Worm (Caenorhabditis elegans): ENCODE results near the gene F44A6.4.

Gene F44A6.4

DNA sequence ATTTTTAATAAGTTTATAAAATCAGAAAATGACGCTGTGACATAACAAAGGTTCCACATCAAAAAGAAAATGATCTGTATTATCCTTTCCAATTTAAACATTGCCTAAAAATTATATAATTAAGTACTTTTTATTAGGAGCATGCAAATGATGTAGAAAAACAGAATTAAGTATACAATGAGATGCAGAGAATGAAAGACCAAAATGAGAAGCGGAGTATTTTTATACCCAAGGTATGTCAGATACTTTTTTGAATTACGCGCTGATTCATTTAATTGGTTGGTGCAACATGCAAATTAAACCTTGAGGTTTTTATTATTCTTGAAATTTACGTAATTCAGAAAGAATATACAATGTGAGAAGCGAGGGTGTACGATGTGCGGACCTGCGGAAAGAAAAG lies 44.7 kb upstream of the F44A6.4 start, which contains the start of gene C32A9.1:
C32A9.1 (minus strand) TSS at position 101 of the 400 bp plus-strand sequence.
- TF ChIP-seq mep-1 (tag; optimal IDR thresholded peaks at IDR 0.05) (no peak), lin-38 (GFP tag; IDR thresholded peaks at IDR 0.05) (no peak), lin-13 (GFP tag; optimal IDR thresholded peaks at IDR 0.05) (no peak), fos-1 (tag; optimal IDR thresholded peaks at IDR 0.05) (no peak), lir-3 (tag; optimal IDR thresholded peaks at IDR 0.05) (no peak), D1046.2 (GFP tag; IDR thresholded peaks at IDR 0.05) (no peak), F26F4.8 (GFP tag; conservative IDR thresholded peaks at IDR 0.05) (no peak), cey-2 (tag; optimal IDR thresholded peaks at IDR 0.05; ENCODE audit: borderline replicate concordance, insufficient read depth) (no peak), vab-7 (GFP tag; IDR thresholded peaks at IDR 0.05) (no peak), R02D3.7 (tag; optimal IDR thresholded peaks at IDR 0.05) (no peak), F10B5.3 (tag; optimal IDR thresholded peaks at IDR 0.05) (no peak)

DNA sequence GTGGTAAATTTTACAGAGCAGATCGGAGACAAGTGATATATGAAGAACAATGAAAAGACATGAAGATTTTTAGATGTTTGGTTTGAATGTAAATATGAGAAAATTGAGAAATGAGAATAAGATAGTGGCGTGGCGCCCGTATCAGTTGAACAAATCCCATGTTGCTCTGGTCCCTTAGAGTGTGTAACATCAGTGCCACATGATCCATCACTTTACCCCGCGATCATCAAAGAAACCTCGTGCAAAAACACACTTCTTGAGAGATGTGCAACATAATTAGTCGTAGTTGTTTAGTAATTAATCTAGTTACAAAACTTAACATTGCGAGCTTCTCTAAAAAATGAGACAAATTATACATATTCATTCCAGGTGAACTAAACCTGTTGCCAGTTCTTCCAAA lies 38.8 kb upstream of the F44A6.4 start:
- no peak for TF ChIP-seq F26F4.8 (GFP tag; conservative IDR thresholded peaks at IDR 0.05)
- TF ChIP-seq hlh-30 (tag; optimal IDR thresholded peaks at IDR 0.05; ENCODE audit: insufficient read depth): peak; percentile 27
- TF ChIP-seq rbr-2 (tag; optimal IDR thresholded peaks at IDR 0.05): no peak
- TF ChIP-seq unc-62 (GFP tag; optimal IDR thresholded peaks at IDR 0.05 in 1 of 2): peak in 1 of 2 experiments; percentile 43
- no peak for TF ChIP-seq unc-62 (tag; optimal IDR thresholded peaks at IDR 0.05)
- TF ChIP-seq mxl-3 (GFP tag; optimal IDR thresholded peaks at IDR 0.05): no peak
- no peak for TF ChIP-seq zip-11 (GFP tag; IDR thresholded peaks at IDR 0.05)
- TF ChIP-seq set-16 (GFP tag; IDR thresholded peaks at IDR 0.05): no peak
- TF ChIP-seq nhr-42 (GFP tag; IDR thresholded peaks at IDR 0.05): no peak
- TF ChIP-seq daf-19 (GFP tag; conservative IDR thresholded peaks at IDR 0.05): no peak
- no peak for TF ChIP-seq hmg-1.1 (GFP tag; IDR thresholded peaks at IDR 0.05)
- TF ChIP-seq ZK546.5 (tag; optimal IDR thresholded peaks at IDR 0.05): no peak
- no peak for TF ChIP-seq fos-1 (tag; optimal IDR thresholded peaks at IDR 0.05)
- no peak for TF ChIP-seq T26A8.4 (GFP tag; IDR thresholded peaks at IDR 0.05)
- no peak for TF ChIP-seq skn-1 (tag; optimal IDR thresholded peaks at IDR 0.05)
- no peak for TF ChIP-seq aha-1 (tag)
- no peak for TF ChIP-seq dpl-1 (GFP tag; optimal IDR thresholded peaks at IDR 0.05)
- TF ChIP-seq lim-7 (GFP tag; IDR thresholded peaks at IDR 0.05): no peak
- no peak for TF ChIP-seq mes-2 (tag; optimal IDR thresholded peaks at IDR 0.05; ENCODE audit: poor library complexity, severe bottlenecking)
- TF ChIP-seq ceh-32 (tag; optimal IDR thresholded peaks at IDR 0.05; ENCODE audit: poor library complexity): no peak
- no peak for TF ChIP-seq dve-1 (tag; optimal IDR thresholded peaks at IDR 0.05; ENCODE audit: insufficient read depth)
- peak in 1 of 2 experiments; percentile 54 for TF ChIP-seq daf-16 (GFP tag; optimal IDR thresholded peaks at IDR 0.05)
- no peak for TF ChIP-seq daf-16 (tag; optimal IDR thresholded peaks at IDR 0.05)
- TF ChIP-seq ctbp-1 (GFP tag; IDR thresholded peaks at IDR 0.05): no peak
- TF ChIP-seq egl-43 (GFP tag; IDR thresholded peaks at IDR 0.05): no peak

- TF ChIP-seq aly-2 (tag; optimal IDR thresholded peaks at IDR 0.05) (no peak), F49E8.2 (tag; optimal IDR thresholded peaks at IDR 0.05; ENCODE audit: borderline replicate concordance) (no peak), F44E2.7 (GFP tag; IDR thresholded peaks at IDR 0.05) (no peak), ZK337.2 (GFP tag; IDR thresholded peaks at IDR 0.05) (no peak), Y48G9A.11 (GFP tag; IDR thresholded peaks at IDR 0.05) (no peak), unc-62 (GFP tag; optimal IDR thresholded peaks at IDR 0.05 in 1 of 2) (peak in 1 of 2 experiments; percentile 37), unc-62 (tag; optimal IDR thresholded peaks at IDR 0.05) (no peak), vab-7 (GFP tag; IDR thresholded peaks at IDR 0.05) (no peak)
Measured at ce11 chrX:10252781-10253180, 37.5 kb upstream of the F44A6.4 start, which contains the start of gene C14H10.2. Gene C14H10.2, minus strand, starts transcription at chrX:10252881.
